Fruit fly (Drosophila melanogaster) whole organism, embryonic: Measurements from ENCODE around the gene CG31675.

ENCODE experiments used
- B-H1 ChIP-seq: fragments of 200-800 bp; sonication (Bioruptor generic); IDR thresholded peaks from 3 replicates; pipeline ENCODE4 v1.3.6; 2022; ENCODE audit warnings: missing biosample characterization, missing genetic modification characterization
- BEAF-32 ChIP-seq: fragments of 200-800 bp; sonication (Bioruptor generic); optimal IDR thresholded peaks from 3 replicates; lab custom pipeline; 2017; ENCODE audit warnings: missing biosample characterization, missing genetic modification characterization, mild to moderate bottlenecking, moderate library complexity, missing genetic modification reagents
- C15 ChIP-seq: fragments of 200-800 bp; sonication (Bioruptor generic); IDR thresholded peaks from 3 replicates; pipeline ENCODE4 v1.3.6; 2022; ENCODE audit warnings: missing biosample characterization, missing genetic modification characterization
- CG10147 ChIP-seq: fragments of 200-800 bp; sonication (Bioruptor generic); optimal IDR thresholded peaks from 2 replicates; lab custom pipeline; 2019; ENCODE audit warnings: missing biosample characterization, mild to moderate bottlenecking, missing genetic modification characterization, moderate library complexity
- CG10209 ChIP-seq: fragments of 200-800 bp; sonication (Bioruptor generic); optimal IDR thresholded peaks from 3 replicates; lab custom pipeline; 2017; ENCODE audit warnings: missing biosample characterization, mild to moderate bottlenecking, missing genetic modification characterization, missing genetic modification reagents
- CG1024 ChIP-seq: fragments of 200-800 bp; sonication (Bioruptor generic); IDR thresholded peaks from 2 replicates; pipeline ENCODE4 v1.3.6; 2022; ENCODE audit warnings: missing biosample characterization, missing genetic modification characterization
- CG12391 ChIP-seq: fragments of 200-800 bp; sonication (Bioruptor generic); optimal IDR thresholded peaks from 3 replicates; lab custom pipeline; 2018; ENCODE audit warnings: missing biosample characterization, mild to moderate bottlenecking, missing genetic modification characterization, moderate library complexity
- CG13894 ChIP-seq: fragments of 200-800 bp; sonication (Bioruptor generic); optimal IDR thresholded peaks from 3 replicates; lab custom pipeline; 2018; ENCODE audit warnings: missing biosample characterization, mild to moderate bottlenecking, missing genetic modification characterization, moderate library complexity
- CG14710 ChIP-seq: fragments of 200-800 bp; sonication (Bioruptor generic); optimal IDR thresholded peaks from 3 replicates; lab custom pipeline; 2019; ENCODE audit warnings: missing biosample characterization, mild to moderate bottlenecking, missing genetic modification characterization, moderate library complexity
- CG1602 ChIP-seq: fragments of 200-800 bp; sonication (Bioruptor generic); optimal IDR thresholded peaks from 3 replicates; lab custom pipeline; 2016; ENCODE audit warnings: missing biosample characterization, missing genetic modification characterization
- CG1603 ChIP-seq: fragments of 200-800 bp; sonication (Bioruptor generic); optimal IDR thresholded peaks from 2 replicates; lab custom pipeline; 2019; ENCODE audit warnings: missing biosample characterization, mild to moderate bottlenecking, missing genetic modification characterization, moderate library complexity
- CG16779 ChIP-seq: fragments of 200-800 bp; sonication (Bioruptor generic); IDR thresholded peaks from 2 replicates; pipeline ENCODE4 v1.3.6; 2022; ENCODE audit warnings: missing biosample characterization, missing genetic modification characterization
- CG16815 ChIP-seq: fragments of 200-800 bp; sonication (Bioruptor generic); optimal IDR thresholded peaks from 3 replicates; lab custom pipeline; 2017; ENCODE audit warnings: missing biosample characterization, mild to moderate bottlenecking, missing genetic modification characterization
- CG18764 ChIP-seq: fragments of 200-800 bp; sonication (Bioruptor generic); optimal IDR thresholded peaks from 3 replicates; lab custom pipeline; 2016; ENCODE audit warnings: missing biosample characterization, missing genetic modification characterization
- CG2712 ChIP-seq: fragments of 200-800 bp; optimal IDR thresholded peaks from 3 replicates; lab custom pipeline; 2019; ENCODE audit warnings: missing biosample characterization, mild to moderate bottlenecking, missing genetic modification characterization, moderate library complexity
- CG32532 ChIP-seq: fragments of 200-800 bp; sonication (Bioruptor generic); IDR thresholded peaks from 2 replicates; pipeline ENCODE4 v1.3.6; 2022; ENCODE audit warnings: missing biosample characterization, missing genetic modification characterization
- CG3995 ChIP-seq: fragments of 200-800 bp; sonication (Bioruptor generic); optimal IDR thresholded peaks from 3 replicates; lab custom pipeline; 2016; ENCODE audit warnings: missing biosample characterization, missing genetic modification characterization
- CG6791 ChIP-seq: fragments of 200-800 bp; sonication (Bioruptor generic); IDR thresholded peaks from 3 replicates; pipeline ENCODE4 v1.3.6; 2022; ENCODE audit warnings: missing biosample characterization, missing genetic modification characterization; ENCODE audit not compliant: partially characterized antibody
- CG6813 ChIP-seq: fragments of 200-800 bp; sonication (Bioruptor generic); optimal IDR thresholded peaks from 2 replicates; lab custom pipeline; 2017; ENCODE audit warnings: missing biosample characterization, missing genetic modification characterization, mild to moderate bottlenecking, moderate library complexity, missing genetic modification reagents
- CG7372 ChIP-seq: fragments of 200-800 bp; sonication (Bioruptor generic); IDR thresholded peaks from 2 replicates; pipeline ENCODE4 v1.3.6; 2022; ENCODE audit warnings: missing biosample characterization, missing genetic modification characterization
- CG7786 ChIP-seq: fragments of 200-800 bp; sonication (Bioruptor generic); optimal IDR thresholded peaks from 2 replicates; lab custom pipeline; 2016; ENCODE audit warnings: missing biosample characterization, missing genetic modification characterization
- CG9727 ChIP-seq: fragments of 200-800 bp; sonication (Bioruptor generic); optimal IDR thresholded peaks from 3 replicates; lab custom pipeline; 2017; ENCODE audit warnings: missing biosample characterization, mild to moderate bottlenecking, missing genetic modification characterization
- CG9876 ChIP-seq: fragments of 200-800 bp; sonication (Bioruptor generic); optimal IDR thresholded peaks from 2 replicates; lab custom pipeline; 2016; ENCODE audit warnings: missing biosample characterization, missing genetic modification characterization
- CoRest ChIP-seq: fragments of 200-800 bp; sonication (Bioruptor generic); optimal IDR thresholded peaks from 3 replicates; lab custom pipeline; 2018; ENCODE audit warnings: missing biosample characterization, mild to moderate bottlenecking, missing genetic modification characterization, moderate library complexity
- Elba2 ChIP-seq: fragments of 200-800 bp; sonication (Bioruptor generic); optimal IDR thresholded peaks from 3 replicates; lab custom pipeline; 2016; ENCODE audit warnings: missing biosample characterization, missing genetic modification characterization
- Ets65A ChIP-seq: fragments of 200-800 bp; sonication (Bioruptor generic); peaks from one replicate; lab custom pipeline; 2016; ENCODE audit warnings: missing biosample characterization, missing genetic modification characterization
- Fer2 ChIP-seq: fragments of 200-800 bp; sonication (Bioruptor generic); optimal IDR thresholded peaks from 2 replicates; lab custom pipeline; 2018; ENCODE audit warnings: missing biosample characterization, mild to moderate bottlenecking, missing genetic modification characterization, moderate library complexity
- GATAe ChIP-seq: fragments of 200-800 bp; sonication (Bioruptor generic); conservative IDR thresholded peaks from 2 replicates; pipeline ENCODE4 v1.3.6; 2022; ENCODE audit warnings: missing biosample characterization, missing genetic modification characterization
- Hr39 ChIP-seq: fragments of >200 bp; optimal IDR thresholded peaks from 2 replicates; lab custom pipeline; 2017
- Max ChIP-seq: fragments of 200-800 bp; sonication (Bioruptor generic); optimal IDR thresholded peaks from 2 replicates; lab custom pipeline; 2016; ENCODE audit warnings: missing biosample characterization, mild to moderate bottlenecking, missing genetic modification characterization
- NC2β ChIP-seq: fragments of 200-800 bp; sonication (Bioruptor generic); optimal IDR thresholded peaks from 2 replicates; lab custom pipeline; 2016; ENCODE audit warnings: missing biosample characterization, missing genetic modification characterization
- NK7.1 ChIP-seq: fragments of 200-800 bp; sonication (Bioruptor generic); optimal IDR thresholded peaks from 3 replicates; lab custom pipeline; 2016; ENCODE audit warnings: missing biosample characterization, missing genetic modification characterization
- Side ChIP-seq: fragments of 200-800 bp; sonication (Bioruptor generic); optimal IDR thresholded peaks from 2 replicates; lab custom pipeline; 2016; ENCODE audit warnings: missing biosample characterization, missing genetic modification characterization
- Six4 ChIP-seq: fragments of 200-800 bp; sonication (Bioruptor generic); optimal IDR thresholded peaks from 2 replicates; lab custom pipeline; 2016; ENCODE audit warnings: missing biosample characterization, missing genetic modification characterization
- Sox102F ChIP-seq: fragments of 200-800 bp; sonication (Bioruptor generic); optimal IDR thresholded peaks from 2 replicates; lab custom pipeline; 2018; ENCODE audit warnings: missing biosample characterization, mild to moderate bottlenecking, missing genetic modification characterization, moderate library complexity
- Sry-β ChIP-seq: fragments of 200-800 bp; sonication (Bioruptor generic); optimal IDR thresholded peaks from 2 replicates; lab custom pipeline; 2018; ENCODE audit warnings: missing biosample characterization, mild to moderate bottlenecking, missing genetic modification characterization, moderate library complexity
- ash1 ChIP-seq: fragments of 200-800 bp; sonication (Bioruptor generic); optimal IDR thresholded peaks from 2 replicates; lab custom pipeline; 2018; ENCODE audit warnings: missing biosample characterization, mild to moderate bottlenecking, missing genetic modification characterization
- cad ChIP-seq: fragments of >200 bp; optimal IDR thresholded peaks from 2 replicates; lab custom pipeline; 2017; ENCODE audit warnings: missing biosample characterization, missing genetic modification characterization
- crc ChIP-seq: fragments of 200-800 bp; sonication (Bioruptor generic); optimal IDR thresholded peaks from 2 replicates; lab custom pipeline; 2016; ENCODE audit warnings: missing biosample characterization, missing genetic modification characterization
- eve ChIP-seq, 2 experiments: fragments of >200 bp; optimal IDR thresholded peaks; 2 replicates each; lab custom pipeline; 2017; ENCODE audit warnings: missing biosample characterization in 2 of 2, missing genetic modification characterization in 2 of 2
- exex ChIP-seq: fragments of 200-800 bp; sonication (Bioruptor generic); optimal IDR thresholded peaks from 4 replicates; lab custom pipeline; 2018; ENCODE audit warnings: missing biosample characterization, mild to moderate bottlenecking, missing genetic modification characterization, moderate library complexity
- eyg ChIP-seq: fragments of 200-800 bp; sonication (Bioruptor generic); optimal IDR thresholded peaks from 3 replicates; lab custom pipeline; 2016; ENCODE audit warnings: missing biosample characterization, missing genetic modification characterization
- gsb-n ChIP-seq: fragments of 200-800 bp; sonication (Bioruptor generic); optimal IDR thresholded peaks from 3 replicates; lab custom pipeline; 2018; ENCODE audit warnings: missing biosample characterization, mild to moderate bottlenecking, missing genetic modification characterization
- gt ChIP-seq: fragments of 200-800 bp; sonication (Bioruptor generic); IDR thresholded peaks from 2 replicates; pipeline ENCODE4 v1.3.6; 2022; ENCODE audit warnings: missing biosample characterization, missing genetic modification characterization
- ken ChIP-seq: fragments of 200-800 bp; sonication (Bioruptor generic); IDR thresholded peaks from 3 replicates; pipeline ENCODE4 v1.3.6; 2022; ENCODE audit warnings: missing biosample characterization, missing genetic modification characterization
- kni ChIP-seq: fragments of 200-800 bp; sonication (Bioruptor generic); optimal IDR thresholded peaks from 3 replicates; lab custom pipeline; 2017; ENCODE audit warnings: mild to moderate bottlenecking, missing biosample characterization, missing genetic modification reagents, missing genetic modification characterization
- lbe ChIP-seq: fragments of 200-800 bp; sonication (Bioruptor generic); optimal IDR thresholded peaks from 2 replicates; lab custom pipeline; 2016; ENCODE audit warnings: missing biosample characterization, mild to moderate bottlenecking, missing genetic modification characterization
- pum ChIP-seq: fragments of 200-800 bp; sonication (Bioruptor generic); optimal IDR thresholded peaks from 2 replicates; lab custom pipeline; 2016; ENCODE audit warnings: missing biosample characterization, missing genetic modification characterization
- shn ChIP-seq: fragments of 200-800 bp; sonication (Bioruptor generic); optimal IDR thresholded peaks from 3 replicates; lab custom pipeline; 2016; ENCODE audit warnings: missing biosample characterization, missing genetic modification characterization
- sob ChIP-seq: fragments of 200-800 bp; sonication (Bioruptor generic); IDR thresholded peaks from 2 replicates; pipeline ENCODE4 v1.3.6; 2022; ENCODE audit warnings: missing biosample characterization, missing genetic modification characterization
- ssp ChIP-seq: fragments of 200-800 bp; sonication (Bioruptor generic); IDR thresholded peaks from 2 replicates; pipeline ENCODE4 v1.3.6; 2022; ENCODE audit warnings: missing biosample characterization, missing genetic modification characterization
- tup ChIP-seq: fragments of 200-800 bp; sonication (Bioruptor generic); optimal IDR thresholded peaks from 2 replicates; lab custom pipeline; 2016; ENCODE audit warnings: missing biosample characterization, mild to moderate bottlenecking, missing genetic modification characterization, moderate library complexity
- usp ChIP-seq: fragments of >200 bp; optimal IDR thresholded peaks from 2 replicates; lab custom pipeline; 2017; ENCODE audit warnings: missing biosample characterization, missing genetic modification characterization

The CG31675 gene

DNA sequence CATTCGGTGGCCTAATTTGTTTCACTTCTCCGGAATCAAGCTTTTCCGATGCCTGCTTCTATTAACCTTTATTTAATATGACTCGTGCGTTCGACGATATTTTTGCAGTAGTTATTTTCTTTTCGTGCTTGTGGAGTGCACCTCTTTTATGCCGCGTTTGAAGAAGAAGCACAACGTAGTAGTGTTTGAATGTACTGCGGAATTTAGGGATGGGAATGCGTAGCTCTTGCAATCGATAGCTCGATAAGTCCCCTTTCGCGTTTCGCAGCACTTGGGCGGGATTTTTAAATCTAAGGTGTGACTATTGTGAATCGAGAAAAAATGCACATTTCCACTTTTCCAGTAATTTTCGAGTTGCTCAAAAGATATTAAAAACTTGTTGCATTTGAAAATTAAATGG lies 51.2 kb downstream of the CG31675 start, which contains the start of the genes CG43739 and sky (continued):
- TF ChIP-seq Side (GFP tag; lab: Kevin White, UChicago) (peak; percentile 33), pum (GFP tag; lab: Kevin White, UChicago) (peak; percentile 4), Ets65A (peak; percentile 85), CG2712 (peak; percentile 36), CG10209 (peak; percentile 4), CG6791 (GFP tag; lab: Robert Waterston, UW) (peak; percentile 91), CG18764 (no peak), C15 (no peak), CG10147 (GFP tag; lab: Kevin White, UChicago) (peak; percentile 49), NC2β (GFP tag; lab: Kevin White, UChicago) (peak; percentile 17), ash1 (no peak), CG7786 (GFP tag; lab: Kevin White, UChicago) (no peak), sob (GFP tag; lab: Robert Waterston, UW) (peak; percentile 64), Max (GFP tag; lab: Kevin White, UChicago) (no peak), gt (GFP tag; lab: Robert Waterston, UW) (no peak), CG7372 (GFP tag; lab: Robert Waterston, UW) (no peak), Six4 (no peak), gsb-n (tag; lab: Kevin White, UChicago) (no peak), CG6813 (GFP tag; lab: Kevin White, UChicago) (no peak), ken (no peak), crc (GFP tag; lab: Kevin White, UChicago) (no peak), CG12391 (peak; percentile 24), cad (no peak), CG16779 (GFP tag; lab: Robert Waterston, UW) (no peak), BEAF-32 (GFP tag; lab: Kevin White, UChicago) (peak; percentile 90), exex (tag; lab: Kevin White, UChicago) (no peak), Sry-β (GFP tag; lab: Kevin White, UChicago) (peak; percentile 84), Elba2 (GFP tag; lab: Kevin White, UChicago) (peak; percentile 52), eyg (no peak), shn (peak; percentile 37), CG13894 (tag; lab: Kevin White, UChicago) (peak; percentile 23), CG3995 (peak; percentile 36), tup (GFP tag; lab: Kevin White, UChicago) (no peak), lbe (GFP tag; lab: Kevin White, UChicago) (peak; percentile 14), CG1602 (GFP tag; lab: Kevin White, UChicago) (no peak), eve (GFP tag; optimal IDR thresholded peaks at IDR 0.05; lab: Kevin White, UChicago) (no peak), CG1024 (GFP tag; lab: Robert Waterston, UW) (no peak), Hr39 (lab: Kevin White, UChicago) (no peak), Fer2 (tag; lab: Kevin White, UChicago) (no peak), CoRest (no peak), CG9876 (GFP tag; lab: Kevin White, UChicago) (no peak), B-H1 (no peak), CG1603 (tag; lab: Kevin White, UChicago) (peak; percentile 61), Sox102F (GFP tag; lab: Kevin White, UChicago) (no peak), CG32532 (peak; percentile 43; the same call in 1 of the 2 replicates), kni (GFP tag; lab: Kevin White, UChicago) (peak; percentile 29), CG16815 (GFP tag; lab: Kevin White, UChicago) (no peak), GATAe (no peak), CG14710 (tag; lab: Kevin White, UChicago) (peak; percentile 60), usp (no peak), CG9727 (GFP tag; lab: Kevin White, UChicago) (no peak), ssp (GFP tag; lab: Robert Waterston, UW) (no peak; the same call in 1 of the 2 replicates), NK7.1 (GFP tag; lab: Kevin White, UChicago) (no peak)
